Fruit fly (Drosophila melanogaster): Measurements from ENCODE around the gene CG18666.

CG18666 gene

dm6 chr2L:11065932-11066823, 31.6 kb downstream of the CG18666 start (continued):
- TF ChIP-seq CG17802 (tag; optimal IDR thresholded peaks at IDR 0.05) (no peak), phol (tag; optimal IDR thresholded peaks at IDR 0.05) (peak; percentile 1), salm (tag; optimal IDR thresholded peaks at IDR 0.05) (no peak), CG10147 (GFP tag; optimal IDR thresholded peaks at IDR 0.05) (no peak), Trl (optimal IDR thresholded peaks at IDR 0.05) (no peak), Trl (GFP tag; optimal IDR thresholded peaks at IDR 0.05) (no peak), CG34224 (GFP tag; IDR thresholded peaks at IDR 0.05; ENCODE audit: partially characterized antibody) (no peak), HmgD (GFP tag; optimal IDR thresholded peaks at IDR 0.05) (no peak), Awh (GFP tag; IDR thresholded peaks at IDR 0.05) (0 out of 2 replicates have a peak, but pooled peaks have one; percentile 15), nerfin-2 (GFP tag; IDR thresholded peaks at IDR 0.05; ENCODE audit: partially characterized antibody) (no peak), CG11696 (GFP tag; IDR thresholded peaks at IDR 0.05) (0 out of 2 replicates have a peak, but pooled peaks have one; percentile 13), yki (optimal IDR thresholded peaks at IDR 0.05) (no peak), sisA (GFP tag; IDR thresholded peaks at IDR 0.05) (peak; percentile 34; the same call in 1 of the 2 replicates), crol (GFP tag; IDR thresholded peaks at IDR 0.05) (peak; percentile 65), corto (GFP tag; optimal IDR thresholded peaks at IDR 0.05) (no peak), CG3838 (GFP tag; optimal IDR thresholded peaks at IDR 0.05) (no peak), CG7839 (tag; optimal IDR thresholded peaks at IDR 0.05) (peak; percentile 2), slou (GFP tag; optimal IDR thresholded peaks at IDR 0.05) (no peak), Myb (GFP tag; optimal IDR thresholded peaks at IDR 0.05) (peak; percentile 17), inv (GFP tag; IDR thresholded peaks at IDR 0.05; ENCODE audit: partially characterized antibody) (no peak), sc (optimal IDR thresholded peaks at IDR 0.05) (no peak), sc (GFP tag; optimal IDR thresholded peaks at IDR 0.05) (no peak), gt (GFP tag; IDR thresholded peaks at IDR 0.05) (no peak), CG31224 (GFP tag; IDR thresholded peaks at IDR 0.05) (no peak), prd (optimal IDR thresholded peaks at IDR 0.05) (no peak), prd (GFP tag; IDR thresholded peaks at IDR 0.05) (0 out of 3 replicates have a peak, but pooled peaks have one; percentile 33), CG2678 (tag; optimal IDR thresholded peaks at IDR 0.05) (peak; percentile 41), kay (GFP tag; optimal IDR thresholded peaks at IDR 0.05) (no peak), CoRest (tag; optimal IDR thresholded peaks at IDR 0.05) (peak; percentile 7), CG43689 (GFP tag; IDR thresholded peaks at IDR 0.05) (no peak), Med (GFP tag) (peak; percentile 82), HLH54F (GFP tag; optimal IDR thresholded peaks at IDR 0.05) (peak; percentile 48), sens-2 (GFP tag; IDR thresholded peaks at IDR 0.05) (no peak), CG11247 (GFP tag; IDR thresholded peaks at IDR 0.05) (no peak), Tbp (GFP tag; optimal IDR thresholded peaks at IDR 0.05) (no peak), lov (optimal IDR thresholded peaks at IDR 0.05) (no peak), lov (GFP tag; IDR thresholded peaks at IDR 0.05) (no peak), CG32772 (GFP tag; IDR thresholded peaks at IDR 0.05) (no peak), zfh2 (GFP tag; optimal IDR thresholded peaks at IDR 0.05) (peak; percentile 30), dpn (GFP tag; optimal IDR thresholded peaks at IDR 0.05) (peak in 1 of 2 experiments; percentile 21), Hr39 (optimal IDR thresholded peaks at IDR 0.05) (no peak), CG7928 (GFP tag; optimal IDR thresholded peaks at IDR 0.05) (peak; percentile 6), Oli (tag; optimal IDR thresholded peaks at IDR 0.05) (peak; percentile 13), row (GFP tag; IDR thresholded peaks at IDR 0.05) (peak; percentile 37; the same call in 2 of the 3 replicates), chn (GFP tag; optimal IDR thresholded peaks at IDR 0.05) (no peak), HLH4C (GFP tag; IDR thresholded peaks at IDR 0.05; ENCODE audit: partially characterized antibody) (no peak), CG2120 (GFP tag; optimal IDR thresholded peaks at IDR 0.05) (peak; percentile 66), grau (tag; optimal IDR thresholded peaks at IDR 0.05) (peak; percentile 84), CG16813 (GFP tag; IDR thresholded peaks at IDR 0.05; ENCODE audit: partially characterized antibody) (no peak), vvl (GFP tag; IDR thresholded peaks at IDR 0.05) (no peak), vfl (GFP tag; optimal IDR thresholded peaks at IDR 0.05) (no peak)

Measured in whole organism, embryonic.